Worm (Caenorhabditis elegans): ENCODE data around the gene thoc-2.

The thoc-2 gene

DNA sequence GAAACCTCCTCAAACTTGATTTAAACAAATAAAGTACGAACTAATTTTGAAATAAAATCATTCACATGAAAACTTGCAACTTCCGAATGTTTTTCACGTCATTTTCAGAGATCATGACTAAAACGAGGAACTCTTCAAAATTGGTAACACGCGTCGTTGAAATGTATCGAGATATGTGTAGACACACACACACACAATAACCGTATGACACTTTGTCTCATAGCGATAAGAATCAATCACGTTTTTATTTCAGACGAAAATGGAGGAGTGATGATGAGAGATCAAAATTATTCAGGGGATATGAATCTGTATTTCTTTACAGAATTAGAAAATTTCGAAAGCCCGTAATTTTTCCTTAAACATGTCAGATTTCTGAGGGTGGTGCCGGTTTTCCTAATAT is 54.9 kb downstream of the thoc-2 start (continued):
- TF ChIP-seq lin-15B (tag; optimal IDR thresholded peaks at IDR 0.05) (no peak), nhr-11 (tag; optimal IDR thresholded peaks at IDR 0.05) (no peak), lin-14 (GFP tag; optimal IDR thresholded peaks at IDR 0.05) (peak; percentile 45), ztf-4 (tag; optimal IDR thresholded peaks at IDR 0.05) (no peak), hlh-17 (GFP tag; optimal IDR thresholded peaks at IDR 0.05; ENCODE audit: borderline replicate concordance) (no peak), nhr-77 (tag; optimal IDR thresholded peaks at IDR 0.05) (no peak), nhr-76 (tag; optimal IDR thresholded peaks at IDR 0.05) (no peak), unc-30 (tag; optimal IDR thresholded peaks at IDR 0.05) (no peak), zip-4 (GFP tag; optimal IDR thresholded peaks at IDR 0.05) (no peak), lir-3 (tag; optimal IDR thresholded peaks at IDR 0.05; ENCODE audit: poor library complexity) (no peak), nhr-71 (tag; optimal IDR thresholded peaks at IDR 0.05) (peak; percentile 30), ceh-88 (GFP tag; IDR thresholded peaks at IDR 0.05) (no peak), tlp-1 (tag; optimal IDR thresholded peaks at IDR 0.05) (no peak), nhr-85 (tag) (peak; percentile 78), pqm-1 (tag; optimal IDR thresholded peaks at IDR 0.05) (no peak), sox-4 (tag; optimal IDR thresholded peaks at IDR 0.05) (no peak), nhr-20 (tag; optimal IDR thresholded peaks at IDR 0.05) (peak; percentile 45), fkh-8 (tag; optimal IDR thresholded peaks at IDR 0.05) (no peak), ama-1 (optimal IDR thresholded peaks at IDR 0.05) (no peak), C34B4.2 (tag; optimal IDR thresholded peaks at IDR 0.05) (no peak)
